Fruit fly (Drosophila melanogaster) whole organism, embryonic: ENCODE measurements around the gene CG43446.

Source experiments
- CG10543 ChIP-seq: fragments of 200-800 bp; sonication (Bioruptor generic); optimal IDR thresholded peaks from 3 replicates; lab custom pipeline; 2017; ENCODE audit warnings: missing biosample characterization, mild to moderate bottlenecking, missing genetic modification characterization, moderate library complexity
- CG11093 ChIP-seq: fragments of 200-800 bp; sonication (Bioruptor generic); IDR thresholded peaks from 3 replicates; pipeline ENCODE4 v1.3.6; 2022; ENCODE audit warnings: missing biosample characterization, missing genetic modification characterization
- CG12299 ChIP-seq: fragments of 200-800 bp; sonication (Bioruptor generic); optimal IDR thresholded peaks from 2 replicates; lab custom pipeline; 2018; ENCODE audit warnings: missing biosample characterization, mild to moderate bottlenecking, missing genetic modification characterization
- CG14014 ChIP-seq: fragments of 200-800 bp; sonication (Bioruptor generic); IDR thresholded peaks from 2 replicates; pipeline ENCODE4 v1.3.6; 2022; ENCODE audit warnings: missing biosample characterization, missing genetic modification characterization
- CG15011 ChIP-seq: fragments of 200-800 bp; sonication (Bioruptor generic); optimal IDR thresholded peaks from 3 replicates; lab custom pipeline; 2018; ENCODE audit warnings: missing biosample characterization, mild to moderate bottlenecking, missing genetic modification characterization
- CG15696 ChIP-seq: fragments of 200-800 bp; sonication (Bioruptor generic); optimal IDR thresholded peaks from 2 replicates; lab custom pipeline; 2019; ENCODE audit warnings: missing biosample characterization, mild to moderate bottlenecking, missing genetic modification characterization, moderate library complexity
- CG17612 ChIP-seq: fragments of 200-800 bp; sonication (Bioruptor generic); IDR thresholded peaks from 2 replicates; pipeline ENCODE4 v1.3.6; 2022; ENCODE audit warnings: missing biosample characterization, missing genetic modification characterization
- CG1792 ChIP-seq: fragments of 200-800 bp; sonication (Bioruptor generic); optimal IDR thresholded peaks from 2 replicates; lab custom pipeline; 2016; ENCODE audit warnings: missing biosample characterization, missing genetic modification characterization
- CG2129 ChIP-seq: fragments of 200-800 bp; sonication (Bioruptor generic); IDR thresholded peaks from 2 replicates; pipeline ENCODE4 v1.3.6; 2022; ENCODE audit warnings: missing biosample characterization, missing genetic modification characterization; ENCODE audit not compliant: partially characterized antibody
- CG2678 ChIP-seq: fragments of 200-800 bp; sonication (Bioruptor generic); optimal IDR thresholded peaks from 3 replicates; lab custom pipeline; 2019; ENCODE audit warnings: missing biosample characterization, mild to moderate bottlenecking, missing genetic modification characterization, moderate library complexity
- CG2875 ChIP-seq: fragments of 200-800 bp; sonication (Bioruptor generic); optimal IDR thresholded peaks from 2 replicates; lab custom pipeline; 2017; ENCODE audit warnings: missing biosample characterization, mild to moderate bottlenecking, missing genetic modification characterization, missing genetic modification reagents
- CG32532 ChIP-seq: fragments of 200-800 bp; sonication (Bioruptor generic); IDR thresholded peaks from 2 replicates; pipeline ENCODE4 v1.3.6; 2022; ENCODE audit warnings: missing biosample characterization, missing genetic modification characterization
- CG4820 ChIP-seq: fragments of 200-800 bp; sonication (Bioruptor generic); optimal IDR thresholded peaks from 3 replicates; lab custom pipeline; 2016; ENCODE audit warnings: missing biosample characterization, missing genetic modification characterization
- CG5245 ChIP-seq: fragments of 200-800 bp; sonication (Bioruptor generic); optimal IDR thresholded peaks from 3 replicates; lab custom pipeline; 2016; ENCODE audit warnings: missing biosample characterization, missing genetic modification characterization
- CG6272 ChIP-seq: fragments of 200-800 bp; sonication (Bioruptor generic); IDR thresholded peaks from 2 replicates; pipeline ENCODE4 v1.3.6; 2022; ENCODE audit warnings: missing biosample characterization, missing genetic modification characterization
- CG7271 ChIP-seq: fragments of 200-800 bp; sonication (Bioruptor generic); optimal IDR thresholded peaks from 2 replicates; lab custom pipeline; 2018; ENCODE audit warnings: missing biosample characterization, mild to moderate bottlenecking, missing genetic modification characterization, moderate library complexity
- CG7372 ChIP-seq: fragments of 200-800 bp; sonication (Bioruptor generic); IDR thresholded peaks from 2 replicates; pipeline ENCODE4 v1.3.6; 2022; ENCODE audit warnings: missing biosample characterization, missing genetic modification characterization
- CG7839 ChIP-seq: fragments of 200-800 bp; sonication (Bioruptor generic); optimal IDR thresholded peaks from 3 replicates; lab custom pipeline; 2018; ENCODE audit warnings: missing biosample characterization, mild to moderate bottlenecking, missing genetic modification characterization, moderate library complexity
- CG8765 ChIP-seq: fragments of 200-800 bp; sonication (Bioruptor generic); IDR thresholded peaks from 2 replicates; pipeline ENCODE4 v1.3.6; 2022; ENCODE audit warnings: missing biosample characterization, missing genetic modification characterization
- Dek ChIP-seq: fragments of 200-800 bp; sonication (Bioruptor generic); optimal IDR thresholded peaks from 3 replicates; lab custom pipeline; 2019; ENCODE audit warnings: missing biosample characterization, mild to moderate bottlenecking, missing genetic modification characterization, moderate library complexity
- Dll ChIP-seq: fragments of 200-800 bp; sonication (Bioruptor generic); IDR thresholded peaks from 4 replicates; pipeline ENCODE4 v1.3.6; 2022; ENCODE audit warnings: missing biosample characterization, missing genetic modification characterization; ENCODE audit not compliant: partially characterized antibody
- E2f2 ChIP-seq: fragments of 200-800 bp; sonication (Bioruptor generic); IDR thresholded peaks from 2 replicates; pipeline ENCODE4 v1.3.6; 2022; ENCODE audit warnings: missing biosample characterization, missing genetic modification characterization
- Eip74EF ChIP-seq, 2 experiments: fragments of 200-800 bp in 1 of 2; fragments of >200 bp in 1 of 2; sonication (Bioruptor generic) in 1 of 2; optimal IDR thresholded peaks; 2 replicates each; lab custom pipeline; 2017 to 2019; ENCODE audit warnings: missing biosample characterization in 2 of 2, missing genetic modification characterization in 2 of 2, mild to moderate bottlenecking in 1 of 2, moderate library complexity in 1 of 2
- Elba2 ChIP-seq: fragments of 200-800 bp; sonication (Bioruptor generic); optimal IDR thresholded peaks from 3 replicates; lab custom pipeline; 2016; ENCODE audit warnings: missing biosample characterization, missing genetic modification characterization
- Fer2 ChIP-seq: fragments of 200-800 bp; sonication (Bioruptor generic); optimal IDR thresholded peaks from 2 replicates; lab custom pipeline; 2018; ENCODE audit warnings: missing biosample characterization, mild to moderate bottlenecking, missing genetic modification characterization, moderate library complexity
- Med ChIP-seq: fragments of 200-800 bp; sonication (Bioruptor generic); peaks from one replicate; lab custom pipeline; 2016; ENCODE audit warnings: missing biosample characterization, missing genetic modification characterization, mild to moderate bottlenecking, inconsistent platforms, moderate library complexity
- PHDP ChIP-seq: fragments of 200-800 bp; sonication (Bioruptor generic); optimal IDR thresholded peaks from 3 replicates; lab custom pipeline; 2018; ENCODE audit warnings: missing biosample characterization, mild to moderate bottlenecking, missing genetic modification characterization, moderate library complexity
- Poxn ChIP-seq: fragments of 200-800 bp; sonication (Bioruptor generic); IDR thresholded peaks from 2 replicates; pipeline ENCODE4 v1.3.6; 2022; ENCODE audit warnings: missing biosample characterization, missing genetic modification characterization
- Sry-β ChIP-seq: fragments of 200-800 bp; sonication (Bioruptor generic); optimal IDR thresholded peaks from 2 replicates; lab custom pipeline; 2018; ENCODE audit warnings: missing biosample characterization, mild to moderate bottlenecking, missing genetic modification characterization, moderate library complexity
- Sry-δ ChIP-seq: fragments of 200-800 bp; sonication (Bioruptor generic); optimal IDR thresholded peaks from 2 replicates; lab custom pipeline; 2016; ENCODE audit warnings: missing biosample characterization, missing genetic modification characterization
- btn ChIP-seq: fragments of 200-800 bp; sonication (Bioruptor generic); optimal IDR thresholded peaks from 2 replicates; lab custom pipeline; 2016; ENCODE audit warnings: missing biosample characterization, missing genetic modification characterization
- ci ChIP-seq: fragments of 200-800 bp; sonication (Bioruptor generic); IDR thresholded peaks from 3 replicates; pipeline ENCODE4 v1.3.6; 2022; ENCODE audit warnings: missing biosample characterization, missing genetic modification characterization
- crc ChIP-seq: fragments of 200-800 bp; sonication (Bioruptor generic); optimal IDR thresholded peaks from 2 replicates; lab custom pipeline; 2016; ENCODE audit warnings: missing biosample characterization, missing genetic modification characterization
- dati ChIP-seq: fragments of 200-800 bp; sonication (Bioruptor generic); IDR thresholded peaks from 2 replicates; pipeline ENCODE4 v1.3.6; 2022; ENCODE audit warnings: missing biosample characterization, missing genetic modification characterization
- fd102C ChIP-seq: fragments of 200-800 bp; sonication (Bioruptor generic); optimal IDR thresholded peaks from 2 replicates; lab custom pipeline; 2018; ENCODE audit warnings: missing biosample characterization, mild to moderate bottlenecking, missing genetic modification characterization, moderate library complexity
- gsb ChIP-seq: fragments of 200-800 bp; sonication (Bioruptor generic); IDR thresholded peaks from 2 replicates; pipeline ENCODE4 v1.3.6; 2022; ENCODE audit warnings: missing biosample characterization, missing genetic modification characterization
- kni ChIP-seq: fragments of 200-800 bp; sonication (Bioruptor generic); optimal IDR thresholded peaks from 3 replicates; lab custom pipeline; 2017; ENCODE audit warnings: mild to moderate bottlenecking, missing biosample characterization, missing genetic modification reagents, missing genetic modification characterization
- lilli ChIP-seq: fragments of 200-800 bp; sonication (Bioruptor generic); optimal IDR thresholded peaks from 3 replicates; lab custom pipeline; 2016; ENCODE audit warnings: missing biosample characterization, missing genetic modification characterization
- lmd ChIP-seq: fragments of 200-800 bp; sonication (Bioruptor generic); IDR thresholded peaks from 2 replicates; pipeline ENCODE4 v1.3.6; 2022; ENCODE audit warnings: missing biosample characterization, missing genetic modification characterization
- lov ChIP-seq, 2 experiments: fragments of 200-800 bp in 1 of 2; fragments of >200 bp in 1 of 2; sonication (Bioruptor generic) in 1 of 2; IDR thresholded peaks in 1 of 2; optimal IDR thresholded peaks in 1 of 2; 2 replicates in 1 of 2; 3 replicates in 1 of 2; pipeline versions ENCODE4 v1.3.6 to Lab custom; 2017 to 2022; ENCODE audit warnings: missing biosample characterization in 1 of 2, missing genetic modification characterization in 1 of 2
- mirr ChIP-seq: fragments of 200-800 bp; sonication (Bioruptor generic); optimal IDR thresholded peaks from 3 replicates; lab custom pipeline; 2018; ENCODE audit warnings: missing biosample characterization, mild to moderate bottlenecking, missing genetic modification characterization
- nmo ChIP-seq: fragments of 200-800 bp; sonication (Bioruptor generic); optimal IDR thresholded peaks from 2 replicates; lab custom pipeline; 2018; ENCODE audit warnings: missing biosample characterization, mild to moderate bottlenecking, missing genetic modification characterization, moderate library complexity
- otp ChIP-seq: fragments of 200-800 bp; sonication (Bioruptor generic); IDR thresholded peaks from 3 replicates; pipeline ENCODE4, ENCODE4 v1.3.6; 2022; ENCODE audit warnings: missing biosample characterization, missing genetic modification characterization
- pnt ChIP-seq: fragments of 200-800 bp; sonication (Bioruptor generic); optimal IDR thresholded peaks from 3 replicates; lab custom pipeline; 2016; ENCODE audit warnings: missing biosample characterization, missing genetic modification characterization
- prd ChIP-seq, 3 experiments: fragments of >200 bp in 2 of 3; fragments of 200-800 bp in 1 of 3; sonication (Bioruptor generic) in 1 of 3; optimal IDR thresholded peaks in 2 of 3; IDR thresholded peaks in 1 of 3; 2 replicates in 2 of 3; 3 replicates in 1 of 3; pipeline versions ENCODE4 v1.3.6 to Lab custom; 2017 to 2022; ENCODE audit warnings: missing biosample characterization in 1 of 3, missing genetic modification characterization in 1 of 3
- tgo ChIP-seq: fragments of 200-800 bp; sonication (Bioruptor generic); IDR thresholded peaks from 3 replicates; pipeline ENCODE4 v1.3.6; 2022; ENCODE audit warnings: missing biosample characterization, missing genetic modification characterization
- tin ChIP-seq: fragments of 200-800 bp; sonication (Bioruptor generic); optimal IDR thresholded peaks from 3 replicates; lab custom pipeline; 2016; ENCODE audit warnings: missing biosample characterization, missing genetic modification characterization
- tup ChIP-seq: fragments of 200-800 bp; sonication (Bioruptor generic); optimal IDR thresholded peaks from 2 replicates; lab custom pipeline; 2016; ENCODE audit warnings: missing biosample characterization, mild to moderate bottlenecking, missing genetic modification characterization, moderate library complexity
- twi ChIP-seq: fragments of 200-800 bp; optimal IDR thresholded peaks from 2 replicates; lab custom pipeline; 2019; ENCODE audit warnings: missing biosample characterization, mild to moderate bottlenecking, missing genetic modification characterization, moderate library complexity
- zf30C ChIP-seq: fragments of 200-800 bp; sonication (Bioruptor generic); optimal IDR thresholded peaks from 3 replicates; lab custom pipeline; 2018; ENCODE audit warnings: missing biosample characterization, mild to moderate bottlenecking, missing genetic modification characterization

CG43446 gene

DNA sequence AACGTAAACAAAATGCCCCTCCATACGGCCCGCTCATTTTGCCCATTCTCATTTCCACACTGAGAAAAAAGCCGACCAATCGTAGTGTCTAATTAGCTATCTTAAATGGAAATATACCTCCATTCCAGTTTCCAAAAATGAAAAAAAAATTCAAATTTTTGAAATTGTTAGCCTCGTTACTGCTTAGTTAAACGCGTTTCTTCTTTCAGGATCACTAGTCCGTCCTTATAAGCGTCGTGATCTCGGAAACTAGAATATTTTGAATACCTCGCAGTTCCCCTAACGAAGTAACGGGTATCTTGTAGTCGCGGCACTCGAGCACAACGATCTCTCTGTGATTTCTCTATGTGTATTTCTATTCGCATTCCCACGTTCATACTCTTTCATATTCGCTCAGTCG lies 1.9 kb upstream of the CG43446 start (continued):
- TF ChIP-seq dati (GFP tag; lab: Robert Waterston, UW) (no peak), lov (optimal IDR thresholded peaks at IDR 0.05; lab: Kevin White, UChicago) (no peak), lov (GFP tag; IDR thresholded peaks at IDR 0.05; lab: Robert Waterston, UW) (no peak), Med (GFP tag; lab: Kevin White, UChicago) (peak; percentile 94), ci (GFP tag; lab: Robert Waterston, UW) (no peak), CG11093 (GFP tag; lab: Robert Waterston, UW) (peak; percentile 51; the same call in 1 of the 3 replicates), tup (GFP tag; lab: Kevin White, UChicago) (no peak), CG6272 (GFP tag; lab: Robert Waterston, UW) (no peak), CG2875 (no peak), CG5245 (no peak), Fer2 (no peak), Sry-δ (GFP tag; lab: Kevin White, UChicago) (peak; percentile 29), pnt (GFP tag; lab: Kevin White, UChicago) (peak; percentile 43), CG17612 (GFP tag; lab: Robert Waterston, UW) (no peak), Eip74EF (GFP tag; optimal IDR thresholded peaks at IDR 0.05; lab: Kevin White, UChicago) (peak in 1 of 2 experiments; percentile 46), Sry-β (GFP tag; lab: Kevin White, UChicago) (no peak), CG1792 (peak; percentile 47), otp (GFP tag; lab: Robert Waterston, UW) (no peak), CG10543 (GFP tag; lab: Kevin White, UChicago) (peak; percentile 22), CG2678 (tag; lab: Kevin White, UChicago) (peak; percentile 71), fd102C (GFP tag; lab: Kevin White, UChicago) (no peak), prd (optimal IDR thresholded peaks at IDR 0.05; lab: Kevin White, UChicago) (no peak), prd (GFP tag; IDR thresholded peaks at IDR 0.05; lab: Robert Waterston, UW) (peak; percentile 62), lilli (GFP tag; lab: Kevin White, UChicago) (peak; percentile 47), CG7271 (tag; lab: Kevin White, UChicago) (no peak), Dek (tag; lab: Kevin White, UChicago) (peak; percentile 33), Poxn (GFP tag; lab: Robert Waterston, UW) (no peak), kni (GFP tag; lab: Kevin White, UChicago) (no peak), gsb (no peak), CG15011 (GFP tag; lab: Kevin White, UChicago) (peak; percentile 34), CG12299 (no peak), tin (GFP tag; lab: Kevin White, UChicago) (peak; percentile 13), zf30C (GFP tag; lab: Kevin White, UChicago) (no peak), CG7372 (GFP tag; lab: Robert Waterston, UW) (peak; percentile 25; the same call in 1 of the 2 replicates), twi (tag; lab: Kevin White, UChicago) (no peak), lmd (GFP tag; lab: Robert Waterston, UW) (peak; percentile 70), CG4820 (peak; percentile 41), btn (GFP tag; lab: Kevin White, UChicago) (peak; percentile 31), tgo (GFP tag; lab: Robert Waterston, UW) (no peak; the same call in none of the 3 replicates), CG15696 (peak; percentile 33), CG32532 (GFP tag; lab: Robert Waterston, UW) (peak; percentile 63), CG14014 (peak; percentile 40; the same call in 1 of the 2 replicates), CG2129 (GFP tag; lab: Robert Waterston, UW) (no peak), nmo (GFP tag; lab: Kevin White, UChicago) (peak; percentile 64), mirr (GFP tag; lab: Kevin White, UChicago) (no peak), CG8765 (GFP tag; lab: Robert Waterston, UW) (no peak), E2f2 (GFP tag; lab: Robert Waterston, UW) (peak; percentile 24; the same call in 1 of the 2 replicates), Dll (no peak), PHDP (tag; lab: Kevin White, UChicago) (peak; percentile 42), CG7839 (peak; percentile 70), Elba2 (GFP tag; lab: Kevin White, UChicago) (no peak), crc (peak; percentile 23)
